Worm (Caenorhabditis elegans): Measurements from ENCODE around the gene kbp-3.

ce11 chrII:14428834-14429233 is 39.0 kb upstream of the kbp-3 start:
- no peak for TF ChIP-seq aha-1 (tag; optimal IDR thresholded peaks at IDR 0.05)
- TF ChIP-seq unc-62 (GFP tag; optimal IDR thresholded peaks at IDR 0.05) = no peak
- no peak for TF ChIP-seq egl-27 (tag; optimal IDR thresholded peaks at IDR 0.05)
- no peak for TF ChIP-seq ztf-11 (tag; optimal IDR thresholded peaks at IDR 0.05)
- no peak for TF ChIP-seq nhr-20 (tag; optimal IDR thresholded peaks at IDR 0.05)
- TF ChIP-seq nhr-11 (tag; optimal IDR thresholded peaks at IDR 0.05) = no peak
